Fruit fly (Drosophila melanogaster): Measurements from ENCODE around the gene CG31142.

Gene CG31142

DNA sequence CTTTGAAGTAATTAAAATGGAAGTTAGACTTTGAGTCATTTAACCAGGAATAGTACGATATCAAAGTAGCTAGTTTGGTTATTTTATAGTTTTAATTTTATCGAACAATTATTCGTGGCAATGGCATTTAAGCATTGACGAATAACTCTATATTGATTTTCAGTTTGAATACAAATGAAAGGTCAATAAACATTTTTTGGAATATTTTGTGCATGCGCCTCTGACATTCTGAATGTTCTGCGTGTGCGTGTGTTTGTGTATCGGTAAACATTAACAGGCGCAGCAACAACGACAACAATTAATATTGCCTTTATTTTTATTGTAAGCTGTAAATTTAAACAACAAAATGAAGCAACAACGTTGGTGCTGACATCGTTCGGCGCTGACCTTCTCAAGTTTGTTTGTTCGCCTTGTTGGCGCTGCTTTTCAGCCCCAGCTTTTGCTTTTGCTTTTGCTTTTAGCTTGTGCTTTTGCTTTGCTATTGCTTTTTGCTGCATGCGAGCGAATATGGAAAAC, 19.6 kb upstream of the CG31142 start (continued):
- TF ChIP-seq CG10147 (GFP tag; optimal IDR thresholded peaks at IDR 0.05) (peak; percentile 37), CG7745 (tag; optimal IDR thresholded peaks at IDR 0.05) (no peak), stc (GFP tag; IDR thresholded peaks at IDR 0.05) (no peak; the same call in 1 of the 2 replicates), CG10431 (GFP tag; optimal IDR thresholded peaks at IDR 0.05) (peak; percentile 6), run (tag; optimal IDR thresholded peaks at IDR 0.05) (peak; percentile 33), CG10462 (GFP tag; optimal IDR thresholded peaks at IDR 0.05) (no peak), Oli (tag; optimal IDR thresholded peaks at IDR 0.05) (peak; percentile 31), exex (tag; optimal IDR thresholded peaks at IDR 0.05) (peak; percentile 18), CG8765 (GFP tag; IDR thresholded peaks at IDR 0.05) (no peak), CG4328 (GFP tag; optimal IDR thresholded peaks at IDR 0.05) (peak; percentile 14), bcd (GFP tag; optimal IDR thresholded peaks at IDR 0.05) (no peak), Vsx1 (GFP tag; optimal IDR thresholded peaks at IDR 0.05) (peak; percentile 58), Chrac-16 (GFP tag; optimal IDR thresholded peaks at IDR 0.05) (no peak), CG11504 (tag; optimal IDR thresholded peaks at IDR 0.05) (peak; percentile 44), Dad (GFP tag; optimal IDR thresholded peaks at IDR 0.05) (no peak), CG10209 (GFP tag; optimal IDR thresholded peaks at IDR 0.05) (peak; percentile 57), CG15269 (tag; optimal IDR thresholded peaks at IDR 0.05) (peak; percentile 75), Ssrp (tag; optimal IDR thresholded peaks at IDR 0.05) (no peak), Lim3 (GFP tag; IDR thresholded peaks at IDR 0.05) (no peak), kah (GFP tag; optimal IDR thresholded peaks at IDR 0.05) (peak; percentile 52), kay (GFP tag; optimal IDR thresholded peaks at IDR 0.05) (no peak), CG7786 (GFP tag; optimal IDR thresholded peaks at IDR 0.05) (no peak), odd (GFP tag; optimal IDR thresholded peaks at IDR 0.05) (peak; percentile 72), Hr51 (GFP tag; optimal IDR thresholded peaks at IDR 0.05) (peak in 1 of 2 experiments; percentile 60), CG3065 (GFP tag; optimal IDR thresholded peaks at IDR 0.05) (no peak), CG8944 (GFP tag; optimal IDR thresholded peaks at IDR 0.05) (no peak), salm (tag; optimal IDR thresholded peaks at IDR 0.05) (peak; percentile 57), pros (GFP tag; optimal IDR thresholded peaks at IDR 0.05) (peak; percentile 13), CG4820 (GFP tag; optimal IDR thresholded peaks at IDR 0.05) (peak; percentile 25), Hey (tag; optimal IDR thresholded peaks at IDR 0.05) (no peak), cg (GFP tag; optimal IDR thresholded peaks at IDR 0.05) (peak; percentile 22), Gug (GFP tag; IDR thresholded peaks at IDR 0.05) (no peak), CG2712 (tag; optimal IDR thresholded peaks at IDR 0.05) (no peak), CG12659 (GFP tag; optimal IDR thresholded peaks at IDR 0.05) (peak; percentile 49), zfh1 (GFP tag; IDR thresholded peaks at IDR 0.05) (no peak), CG8290 (GFP tag; optimal IDR thresholded peaks at IDR 0.05) (no peak), CG8290 (tag; optimal IDR thresholded peaks at IDR 0.05) (peak in 1 of 2 experiments; percentile 52), chm (GFP tag; IDR thresholded peaks at IDR 0.05) (no peak), CG11695 (GFP tag; IDR thresholded peaks at IDR 0.05) (no peak), caup (GFP tag; optimal IDR thresholded peaks at IDR 0.05; ENCODE audit: severe bottlenecking) (peak; percentile 19), Abd-B (GFP tag; optimal IDR thresholded peaks at IDR 0.05) (no peak), br (optimal IDR thresholded peaks at IDR 0.05) (no peak), CG2875 (GFP tag; optimal IDR thresholded peaks at IDR 0.05) (no peak), CG9437 (GFP tag; optimal IDR thresholded peaks at IDR 0.05) (no peak), mam (GFP tag; optimal IDR thresholded peaks at IDR 0.05) (no peak), eve (GFP tag; optimal IDR thresholded peaks at IDR 0.05) (no peak), CG31365 (tag; optimal IDR thresholded peaks at IDR 0.05) (no peak), p53 (GFP tag; optimal IDR thresholded peaks at IDR 0.05) (no peak), scrt (GFP tag; optimal IDR thresholded peaks at IDR 0.05) (peak; percentile 0), gem (tag; optimal IDR thresholded peaks at IDR 0.05) (peak; percentile 54), Gsc (GFP tag; IDR thresholded peaks at IDR 0.05) (no peak)

All from whole organism, embryonic.